Worm (Caenorhabditis elegans) whole organism, late embryonic: ENCODE results near the gene D2024.4.

ENCODE experiments used
- C38D4.7 ChIP-seq: fragments of 200-800 bp; sonication (Bioruptor generic); optimal IDR thresholded peaks from 2 replicates; lab custom pipeline; 2018; ENCODE audit warnings: mild to moderate bottlenecking, missing genetic modification characterization, moderate library complexity, missing compliant biosample characterization
- T23F11.4 ChIP-seq: fragments of 200-800 bp; sonication (Bioruptor generic); optimal IDR thresholded peaks from 2 replicates; lab custom pipeline; 2018; ENCODE audit warnings: mild to moderate bottlenecking, missing genetic modification characterization, missing compliant biosample characterization
- ceh-14 ChIP-seq: sonication (generic microtip); optimal IDR thresholded peaks from 2 replicates; lab custom pipeline; 2016; ENCODE audit warnings: missing genotype, missing genetic modification characterization, missing compliant biosample characterization
- ceh-18 ChIP-seq: sonication (generic microtip); optimal IDR thresholded peaks from 2 replicates; lab custom pipeline; 2016; ENCODE audit warnings: missing genetic modification characterization, missing compliant biosample characterization
- ceh-19 ChIP-seq: fragments of 200-800 bp; sonication (Bioruptor generic); optimal IDR thresholded peaks from 2 replicates; lab custom pipeline; 2018; ENCODE audit warnings: mild to moderate bottlenecking, missing genetic modification characterization, missing compliant biosample characterization
- ceh-22 ChIP-seq: sonication (generic microtip); optimal IDR thresholded peaks from 2 replicates; lab custom pipeline; 2017; ENCODE audit warnings: missing biosample characterization, missing genetic modification characterization
- ceh-24 ChIP-seq: sonication (generic microtip); optimal IDR thresholded peaks from 2 replicates; lab custom pipeline; 2016; ENCODE audit warnings: mild to moderate bottlenecking, missing genetic modification characterization, missing compliant biosample characterization
- ceh-30 ChIP-seq: fragments of 150-350 bp; optimal IDR thresholded peaks from 2 replicates; lab custom pipeline; 2014; ENCODE audit warnings: missing biosample characterization, missing genetic modification characterization
- ceh-6 ChIP-seq: fragments of 200-800 bp; sonication (Bioruptor generic); optimal IDR thresholded peaks from 2 replicates; lab custom pipeline; 2018; ENCODE audit warnings: mild to moderate bottlenecking, missing genetic modification characterization, missing compliant biosample characterization
- ceh-9 ChIP-seq: sonication (generic microtip); optimal IDR thresholded peaks from 2 replicates; lab custom pipeline; 2016; ENCODE audit warnings: mild to moderate bottlenecking, missing genetic modification characterization, inconsistent platforms, missing compliant biosample characterization
- dve-1 ChIP-seq: sonication (generic microtip); optimal IDR thresholded peaks from 2 replicates; lab custom pipeline; 2017; ENCODE audit warnings: antibody characterized with exemption, mild to moderate bottlenecking, missing genetic modification characterization, missing compliant biosample characterization
- elt-2 ChIP-seq: sonication (generic microtip); optimal IDR thresholded peaks from 2 replicates; lab custom pipeline; 2016; ENCODE audit warnings: missing genetic modification reagents, missing genetic modification characterization, missing compliant biosample characterization
- elt-4 ChIP-seq: sonication (generic microtip); optimal IDR thresholded peaks from 2 replicates; lab custom pipeline; 2016; ENCODE audit warnings: missing genetic modification characterization, missing compliant biosample characterization
- ets-4 ChIP-seq: sonication (generic microtip); optimal IDR thresholded peaks from 2 replicates; lab custom pipeline; 2016; ENCODE audit warnings: missing genetic modification characterization, missing compliant biosample characterization
- fkh-10 ChIP-seq: fragments of 150-350 bp; optimal IDR thresholded peaks from 2 replicates; lab custom pipeline; 2014; ENCODE audit warnings: missing biosample characterization, missing genetic modification reagents, missing genetic modification characterization
- gmeb-2 ChIP-seq: sonication (generic microtip); optimal IDR thresholded peaks from 2 replicates; lab custom pipeline; 2016; ENCODE audit warnings: missing genetic modification characterization, inconsistent platforms, missing compliant biosample characterization
- hlh-13 ChIP-seq: fragments of 200-800 bp; sonication (Bioruptor generic); optimal IDR thresholded peaks from 2 replicates; lab custom pipeline; 2018; ENCODE audit warnings: mild to moderate bottlenecking, missing genetic modification characterization, missing compliant biosample characterization
- hlh-30 ChIP-seq: sonication (generic microtip); optimal IDR thresholded peaks from 2 replicates; lab custom pipeline; 2017; ENCODE audit warnings: antibody characterized with exemption, missing genetic modification characterization, missing compliant biosample characterization; ENCODE audit not compliant: insufficient read depth
- hlh-6 ChIP-seq: sonication (generic microtip); optimal IDR thresholded peaks from 2 replicates; lab custom pipeline; 2016; ENCODE audit warnings: missing genotype, missing genetic modification characterization, missing compliant biosample characterization
- hlh-8 ChIP-seq: sonication (generic microtip); optimal IDR thresholded peaks from 2 replicates; lab custom pipeline; 2016; ENCODE audit warnings: missing genotype, missing genetic modification characterization, missing compliant biosample characterization
- lin-11 ChIP-seq: fragments of 200-800 bp; sonication (Bioruptor generic); optimal IDR thresholded peaks from 2 replicates; lab custom pipeline; 2018; ENCODE audit warnings: mild to moderate bottlenecking, missing genetic modification characterization, missing compliant biosample characterization
- madf-2 ChIP-seq: sonication (generic microtip); optimal IDR thresholded peaks from 2 replicates; lab custom pipeline; 2017; ENCODE audit warnings: missing genetic modification characterization, missing compliant biosample characterization
- nhr-11 ChIP-seq: fragments of 150-350 bp; optimal IDR thresholded peaks from 2 replicates; lab custom pipeline; 2014; ENCODE audit warnings: missing biosample characterization, missing genetic modification characterization
- odd-2 ChIP-seq: sonication (generic microtip); optimal IDR thresholded peaks from 2 replicates; lab custom pipeline; 2017; ENCODE audit warnings: antibody characterized with exemption, mild to moderate bottlenecking, missing genetic modification characterization, missing compliant biosample characterization
- pag-3 ChIP-seq: sonication (generic microtip); optimal IDR thresholded peaks from 2 replicates; lab custom pipeline; 2016; ENCODE audit warnings: missing compliant biosample characterization, missing genetic modification characterization, borderline replicate concordance
- pat-9 ChIP-seq: fragments of 200-800 bp; sonication (Bioruptor generic); optimal IDR thresholded peaks from 2 replicates; lab custom pipeline; 2018; ENCODE audit warnings: mild to moderate bottlenecking, missing genetic modification characterization, moderate library complexity, missing compliant biosample characterization
- pha-2 ChIP-seq: sonication (generic microtip); optimal IDR thresholded peaks from 2 replicates; lab custom pipeline; 2017; ENCODE audit warnings: mild to moderate bottlenecking, missing genetic modification characterization, missing compliant biosample characterization
- pha-4 ChIP-seq: fragments of 150-350 bp; optimal IDR thresholded peaks from 2 replicates; lab custom pipeline; 2018; ENCODE audit warnings: missing biosample characterization, missing genetic modification reagents, missing genetic modification characterization
- pqm-1 ChIP-seq: sonication (generic microtip); optimal IDR thresholded peaks from 2 replicates; lab custom pipeline; 2016; ENCODE audit warnings: missing genetic modification characterization, missing compliant biosample characterization
- pros-1 ChIP-seq: fragments of 150-350 bp; optimal IDR thresholded peaks from 2 replicates; lab custom pipeline; 2014; ENCODE audit warnings: missing biosample characterization, missing genetic modification reagents, missing genetic modification characterization
- ref-2 ChIP-seq: sonication (generic microtip); optimal IDR thresholded peaks from 2 replicates; lab custom pipeline; 2016; ENCODE audit warnings: missing genetic modification characterization, missing compliant biosample characterization
- sdc-2 ChIP-seq: sonication (generic microtip); optimal IDR thresholded peaks from 2 replicates; lab custom pipeline; 2016; ENCODE audit warnings: missing genotype, missing genetic modification characterization, missing compliant biosample characterization
- sox-4 ChIP-seq: sonication (generic microtip); optimal IDR thresholded peaks from 2 replicates; lab custom pipeline; 2017; ENCODE audit warnings: mild to moderate bottlenecking, missing genetic modification characterization, inconsistent platforms, missing compliant biosample characterization
- syd-9 ChIP-seq: sonication (generic microtip); optimal IDR thresholded peaks from 2 replicates; lab custom pipeline; 2016; ENCODE audit warnings: mild to moderate bottlenecking, missing genetic modification characterization, moderate library complexity, missing compliant biosample characterization
- tbx-7 ChIP-seq: sonication (generic microtip); optimal IDR thresholded peaks from 2 replicates; lab custom pipeline; 2016; ENCODE audit warnings: missing genotype, missing genetic modification characterization, missing compliant biosample characterization
- ttx-3 ChIP-seq: sonication (generic microtip); optimal IDR thresholded peaks from 2 replicates; lab custom pipeline; 2016; ENCODE audit warnings: missing genetic modification reagents, missing genetic modification characterization, missing compliant biosample characterization
- unc-3 ChIP-seq, 2 experiments: fragments of 200-800 bp in 1 of 2; sonication (Bioruptor generic) in 1 of 2; sonication (generic microtip) in 1 of 2; conservative IDR thresholded peaks in 1 of 2; optimal IDR thresholded peaks in 1 of 2; 2 replicates each; pipeline versions ENCODE4 v1.3.6 to Lab custom; 2016 to 2022; ENCODE audit warnings: missing compliant biosample characterization in 2 of 2, missing genetic modification characterization in 2 of 2, missing genetic modification reagents in 1 of 2
- unc-42 ChIP-seq: sonication (generic microtip); optimal IDR thresholded peaks from 2 replicates; lab custom pipeline; 2016; ENCODE audit warnings: missing genotype, missing genetic modification characterization, missing compliant biosample characterization

D2024.4 gene

ce11 chrIV:7188528-7189422, 42.3 kb upstream of the D2024.4 start, which contains the start of gene srlf-7:
srlf-7 (plus strand) TSS chrIV:7189287.
- TF ChIP-seq tbx-7 (tag; lab: Kevin White, UChicago), result no peak
- no peak for TF ChIP-seq dve-1
- TF ChIP-seq hlh-30 (tag; lab: Kevin White, UChicago), result no peak
- TF ChIP-seq elt-4 (tag; lab: Kevin White, UChicago), result no peak
- TF ChIP-seq pat-9 (tag; lab: Kevin White, UChicago), result no peak
- peak; percentile 44 for TF ChIP-seq unc-42 (tag; lab: Kevin White, UChicago)
- no peak for TF ChIP-seq pag-3 (tag; lab: Kevin White, UChicago)
- TF ChIP-seq elt-2, result peak; percentile 88
- no peak for TF ChIP-seq syd-9 (tag; lab: Kevin White, UChicago)
- no peak for TF ChIP-seq lin-11
- TF ChIP-seq ceh-22 (tag; lab: Kevin White, UChicago), result no peak
- TF ChIP-seq odd-2 (tag; lab: Kevin White, UChicago), result no peak
- no peak for TF ChIP-seq hlh-6
- TF ChIP-seq ref-2 (tag; lab: Kevin White, UChicago), result no peak
- no peak for TF ChIP-seq pha-4 (tag; lab: Kevin White, UChicago)
- TF ChIP-seq ceh-30 (tag; lab: Kevin White, UChicago), result no peak
- TF ChIP-seq ets-4, result no peak
- TF ChIP-seq gmeb-2 (tag; lab: Kevin White, UChicago), result no peak
- no peak for TF ChIP-seq pros-1 (tag; lab: Kevin White, UChicago)
- TF ChIP-seq unc-3 (GFP tag; conservative IDR thresholded peaks at IDR 0.05; lab: Robert Waterston, UW), result no peak
- no peak for TF ChIP-seq unc-3 (tag; optimal IDR thresholded peaks at IDR 0.05; lab: Kevin White, UChicago)
- TF ChIP-seq hlh-13 (GFP tag; lab: Kevin White, UChicago), result no peak
- no peak for TF ChIP-seq ceh-18 (tag; lab: Kevin White, UChicago)
- peak; percentile 27 for TF ChIP-seq pqm-1 (tag; lab: Kevin White, UChicago)
- no peak for TF ChIP-seq fkh-10 (GFP tag; lab: Kevin White, UChicago)
- no peak for TF ChIP-seq ceh-14
- TF ChIP-seq hlh-8 (tag; lab: Kevin White, UChicago), result no peak
- TF ChIP-seq pha-2 (tag; lab: Kevin White, UChicago), result no peak

DNA sequence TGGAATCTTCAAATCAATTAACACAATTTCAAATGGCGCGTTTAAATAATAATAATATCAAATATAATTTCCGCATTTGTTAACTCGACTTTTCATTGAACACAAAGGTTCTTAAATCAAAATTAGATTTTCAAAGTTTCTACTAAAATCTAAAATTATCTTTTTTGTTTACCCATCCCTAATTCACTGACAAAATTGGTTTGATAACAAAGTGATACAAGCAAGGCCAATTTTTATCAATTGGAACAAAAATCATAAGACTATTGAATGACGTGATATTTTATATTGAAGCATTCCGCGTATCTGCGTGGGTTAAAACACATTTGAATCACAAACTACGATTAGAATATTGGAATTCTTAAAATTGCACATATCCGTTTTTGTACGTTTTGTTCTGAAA, 40.6 kb upstream of the D2024.4 start:
- TF ChIP-seq pros-1 (tag; lab: Kevin White, UChicago) (no peak), nhr-11 (tag; lab: Kevin White, UChicago) (no peak), elt-2 (peak; percentile 49), C38D4.7 (no peak), ceh-22 (tag; lab: Kevin White, UChicago) (no peak), T23F11.4 (no peak)

DNA sequence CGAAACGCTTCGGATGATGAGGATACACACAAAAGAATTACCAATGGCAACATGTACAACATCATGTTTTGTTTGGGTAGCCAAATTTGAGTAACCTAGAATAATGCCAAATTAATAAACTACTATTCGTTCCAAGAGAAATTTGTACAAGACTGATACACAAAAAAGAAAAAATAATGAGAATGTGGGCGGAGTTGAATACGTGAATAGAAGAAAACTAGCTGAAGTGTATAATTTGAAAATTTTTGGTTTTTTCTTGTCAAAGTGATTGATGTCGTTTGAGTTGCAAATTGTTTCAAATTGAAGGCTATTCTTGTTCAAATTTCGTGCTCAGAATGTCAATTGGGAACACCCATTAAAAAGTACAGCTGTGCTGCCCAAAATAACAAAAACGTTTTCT, 39.3 kb upstream of the D2024.4 start, which contains the start of gene R13A1.5:
Gene R13A1.5 (minus strand): TSS at position 101 of the 400 bp plus-strand sequence.
- TF ChIP-seq madf-2 (tag; lab: Kevin White, UChicago) (no peak), C38D4.7 (no peak), T23F11.4 (no peak), sox-4 (tag; lab: Kevin White, UChicago) (no peak), ttx-3 (tag; lab: Kevin White, UChicago) (no peak), ceh-24 (no peak), ceh-6 (GFP tag; lab: Kevin White, UChicago) (no peak), ceh-19 (GFP tag; lab: Kevin White, UChicago) (no peak), sdc-2 (tag; lab: Kevin White, UChicago) (no peak), unc-3 (GFP tag; conservative IDR thresholded peaks at IDR 0.05; lab: Robert Waterston, UW) (no peak), unc-3 (tag; optimal IDR thresholded peaks at IDR 0.05; lab: Kevin White, UChicago) (no peak), ceh-9 (no peak), ceh-18 (tag; lab: Kevin White, UChicago) (no peak)
